Fruit fly (Drosophila melanogaster): ENCODE results near the gene CG13029.
A peak's percentile ranks its signal among the peaks of the same experiment; 100 is the strongest.

Gene CG13029

DNA sequence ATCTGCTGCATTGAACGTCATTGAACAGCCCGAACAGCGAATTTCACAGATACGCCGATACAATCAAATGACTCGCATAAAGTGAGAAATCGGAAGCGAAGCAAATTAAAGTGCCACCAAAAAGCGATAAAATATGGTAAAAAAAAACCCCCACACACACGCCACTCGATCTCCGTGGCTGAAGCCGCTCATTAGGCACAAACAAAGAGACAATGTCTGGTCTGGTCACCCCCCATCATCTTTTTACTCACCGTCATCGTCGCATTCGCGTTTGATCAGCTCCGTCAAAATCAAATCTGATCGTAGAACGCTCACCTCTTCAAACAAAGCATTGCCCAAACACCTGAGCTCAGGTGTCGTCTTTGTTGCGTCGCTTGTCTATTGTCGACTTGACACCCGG is 15.5 kb downstream of the CG13029 start:
- TF ChIP-seq svp (GFP tag) (no peak), Met (GFP tag; optimal IDR thresholded peaks at IDR 0.05) (no peak), CG6276 (GFP tag; optimal IDR thresholded peaks at IDR 0.05) (no peak), CG9139 (GFP tag; optimal IDR thresholded peaks at IDR 0.05) (no peak), Eip78C (GFP tag) (no peak), spab (GFP tag; optimal IDR thresholded peaks at IDR 0.05) (no peak), CG3919 (GFP tag; optimal IDR thresholded peaks at IDR 0.05) (no peak), fd59A (GFP tag; optimal IDR thresholded peaks at IDR 0.05) (no peak), pdm3 (GFP tag; optimal IDR thresholded peaks at IDR 0.05) (no peak), salr (GFP tag; optimal IDR thresholded peaks at IDR 0.05) (no peak)

dm6 chr3L:16876785-16877468 is 16.5 kb downstream of the CG13029 start, which contains the start of gene CG32170:
Gene CG32170 (plus strand): TSS chr3L:16877309.
- TF ChIP-seq CG6792 (GFP tag; optimal IDR thresholded peaks at IDR 0.05) (no peak), CG7368 (GFP tag; optimal IDR thresholded peaks at IDR 0.05) (no peak), net (GFP tag; optimal IDR thresholded peaks at IDR 0.05) (no peak), Sox15 (GFP tag; optimal IDR thresholded peaks at IDR 0.05) (no peak), eg (GFP tag; IDR thresholded peaks at IDR 0.05) (peak; percentile 33; the same call in 2 of the 3 replicates), Eip78C (GFP tag) (peak; percentile 48), Hr39 (GFP tag; optimal IDR thresholded peaks at IDR 0.05) (no peak), CG6163 (GFP tag; IDR thresholded peaks at IDR 0.05) (0 out of 3 replicates have a peak, but pooled peaks have one; percentile 34), vri (GFP tag; optimal IDR thresholded peaks at IDR 0.05) (peak; percentile 2), fkh (GFP tag; optimal IDR thresholded peaks at IDR 0.05) (peak; percentile 10), svp (GFP tag) (peak; percentile 57)

DNA sequence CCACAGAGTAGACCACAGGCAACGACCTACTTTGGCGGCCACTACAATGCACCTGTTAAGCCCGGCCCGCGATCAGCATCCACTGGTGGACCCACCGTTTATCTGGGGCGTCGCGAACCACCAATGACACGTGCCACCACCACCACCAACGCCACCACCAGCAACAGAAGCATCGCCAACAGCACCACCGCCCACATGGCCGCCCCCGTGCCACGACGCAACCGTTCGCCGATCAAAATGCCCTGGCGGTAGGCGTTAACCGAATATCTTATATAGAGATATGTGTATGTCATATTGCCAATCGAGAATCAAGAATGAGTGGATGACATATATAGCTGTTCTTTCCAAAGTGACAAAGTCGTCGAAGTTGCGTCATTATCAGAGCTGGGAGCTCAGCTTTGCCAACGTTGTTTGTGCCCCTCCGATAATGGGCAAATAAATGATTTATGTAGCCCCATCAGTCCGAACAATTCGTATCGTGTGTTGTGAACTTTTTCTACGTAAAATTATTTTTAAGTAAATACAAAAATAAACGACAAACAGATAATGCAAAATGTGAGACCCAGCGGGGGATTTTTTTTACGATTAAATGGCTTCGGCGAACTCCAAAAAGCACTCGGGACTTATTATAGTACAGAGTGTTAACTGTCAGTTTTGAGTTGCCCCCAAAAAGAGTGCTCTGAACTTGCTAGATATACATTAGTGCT is 18.6 kb downstream of the CG13029 start:
- TF ChIP-seq CG6854 (GFP tag; optimal IDR thresholded peaks at IDR 0.05) (no peak), salr (GFP tag; optimal IDR thresholded peaks at IDR 0.05) (no peak), CG34406 (GFP tag; optimal IDR thresholded peaks at IDR 0.05) (no peak), CG11294 (GFP tag; IDR thresholded peaks at IDR 0.05) (no peak), CG8119 (GFP tag; IDR thresholded peaks at IDR 0.05) (no peak), Lpt (GFP tag; optimal IDR thresholded peaks at IDR 0.05) (no peak), CG31627 (GFP tag; optimal IDR thresholded peaks at IDR 0.05) (no peak), CG32006 (GFP tag; optimal IDR thresholded peaks at IDR 0.05) (no peak), Ets21C (GFP tag; optimal IDR thresholded peaks at IDR 0.05) (no peak), Sox15 (GFP tag; optimal IDR thresholded peaks at IDR 0.05) (no peak), CG7368 (GFP tag; optimal IDR thresholded peaks at IDR 0.05) (no peak), CG11762 (GFP tag; optimal IDR thresholded peaks at IDR 0.05; ENCODE audit: insufficient read depth) (no peak), fd85E (GFP tag; optimal IDR thresholded peaks at IDR 0.05) (no peak), fd59A (GFP tag; optimal IDR thresholded peaks at IDR 0.05) (no peak), vri (GFP tag; optimal IDR thresholded peaks at IDR 0.05) (peak; percentile 91), Blimp-1 (GFP tag; optimal IDR thresholded peaks at IDR 0.05) (no peak), dsx (GFP tag; optimal IDR thresholded peaks at IDR 0.05; ENCODE audit: poor library complexity, severe bottlenecking) (peak; percentile 15), CG8319 (GFP tag; optimal IDR thresholded peaks at IDR 0.05) (no peak), CG1621 (tag; optimal IDR thresholded peaks at IDR 0.05) (no peak), svp (GFP tag) (peak; percentile 92), Hr4 (GFP tag; optimal IDR thresholded peaks at IDR 0.05) (no peak), CG9139 (GFP tag; optimal IDR thresholded peaks at IDR 0.05) (no peak), ss (GFP tag; optimal IDR thresholded peaks at IDR 0.05) (no peak)
